Worm (Caenorhabditis elegans): Measurements from ENCODE around the gene nhr-40.

nhr-40 gene

DNA sequence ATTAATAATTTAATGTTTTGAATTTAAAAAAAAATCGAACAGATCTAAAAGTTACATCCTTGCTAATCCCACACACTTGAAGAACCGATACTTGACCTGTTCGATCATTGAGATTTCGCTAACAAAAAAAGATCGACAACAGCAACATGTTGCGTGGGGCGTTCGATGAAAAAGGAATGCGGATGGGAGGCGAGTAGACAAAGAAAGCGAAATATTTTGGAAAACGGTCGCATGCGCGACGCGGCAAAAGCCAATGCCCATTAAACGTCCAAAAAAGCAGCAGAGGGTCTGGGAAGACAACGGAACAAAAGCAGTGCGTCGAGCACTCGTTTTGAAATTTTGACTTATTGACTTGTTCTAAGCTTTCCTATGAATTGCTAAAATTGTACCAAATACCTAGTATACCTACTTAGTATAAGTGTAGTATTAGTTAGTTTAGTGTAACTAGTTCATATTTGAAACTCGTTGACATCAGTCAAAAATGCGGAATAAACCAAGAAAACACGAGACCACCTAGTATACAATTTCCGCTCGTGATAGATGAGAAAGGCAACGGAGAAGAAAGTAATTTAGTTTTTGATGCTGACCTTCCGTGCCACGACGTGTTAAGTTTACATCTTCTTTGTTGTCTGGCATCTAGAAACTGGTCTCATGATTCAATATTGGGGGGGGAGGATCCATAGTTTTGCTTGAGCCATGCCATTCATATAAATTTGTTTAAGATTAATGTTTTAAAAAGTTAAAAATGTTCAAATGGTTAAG lies 11.8 kb upstream of the nhr-40 start:
- TF ChIP-seq unc-62 (GFP tag; optimal IDR thresholded peaks at IDR 0.05): no peak

ce11 chrX:2583135-2583683 lies 10.6 kb upstream of the nhr-40 start:
- no peak for TF ChIP-seq unc-62 (GFP tag; optimal IDR thresholded peaks at IDR 0.05)

ce11 chrX:2585655-2586054 lies 8.1 kb upstream of the nhr-40 start, which contains the start of gene H01M10.2:
TSS of gene H01M10.2 (minus strand) at chrX:2585755.
- TF ChIP-seq unc-62 (GFP tag; optimal IDR thresholded peaks at IDR 0.05): no peak

DNA sequence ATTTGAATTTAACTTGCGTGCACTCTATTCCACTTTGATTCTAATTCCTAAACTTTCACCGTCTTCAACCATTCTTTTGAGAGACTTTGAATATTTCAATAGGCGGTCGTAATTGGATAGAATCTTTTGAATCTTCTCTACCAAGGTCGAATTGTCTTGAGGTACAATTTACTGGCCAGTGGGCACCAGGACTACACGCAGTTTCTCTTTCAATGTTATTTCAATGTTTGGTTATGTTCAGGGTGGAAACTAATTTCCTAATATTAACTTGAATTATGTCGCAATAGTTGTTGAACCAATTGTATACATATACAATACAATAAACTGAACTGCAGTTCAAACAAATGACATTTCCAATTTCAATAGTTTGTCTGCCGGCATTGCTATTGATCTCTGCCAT lies 5.8 kb upstream of the nhr-40 start:
- TF ChIP-seq unc-62 (GFP tag; optimal IDR thresholded peaks at IDR 0.05): no peak

- TF ChIP-seq unc-62 (GFP tag; optimal IDR thresholded peaks at IDR 0.05): no peak
Measured at ce11 chrX:2590023-2590422, 3.8 kb upstream of the nhr-40 start.

- no peak for TF ChIP-seq unc-62 (GFP tag; optimal IDR thresholded peaks at IDR 0.05)
Measured at ce11 chrX:2590777-2591176, 3.0 kb upstream of the nhr-40 start.

DNA sequence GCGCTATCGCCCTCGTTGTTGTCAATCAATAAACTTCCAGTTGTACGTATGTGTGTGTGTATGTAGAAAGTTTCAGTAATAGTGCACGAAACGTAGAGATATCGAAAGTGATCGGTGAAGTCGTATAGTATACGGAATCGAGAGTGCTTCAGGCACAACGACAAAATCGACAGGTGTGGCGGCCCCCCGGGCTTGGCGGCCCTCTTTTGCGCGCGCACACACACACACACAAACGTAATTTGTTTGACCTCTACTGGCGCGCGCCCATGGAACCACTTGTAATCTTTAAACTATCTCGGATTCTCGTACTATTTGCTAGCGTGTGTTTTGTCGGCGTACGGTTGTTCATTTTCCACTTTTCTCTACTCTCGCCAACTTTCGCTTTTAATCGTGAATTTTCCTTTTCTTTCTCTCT lies 2.2 kb upstream of the nhr-40 start:
- no peak for TF ChIP-seq unc-62 (GFP tag; optimal IDR thresholded peaks at IDR 0.05)

- no peak for TF ChIP-seq unc-62 (GFP tag; optimal IDR thresholded peaks at IDR 0.05)
Measured at ce11 chrX:2592670-2593280, 1.0 kb upstream of the nhr-40 start.

DNA sequence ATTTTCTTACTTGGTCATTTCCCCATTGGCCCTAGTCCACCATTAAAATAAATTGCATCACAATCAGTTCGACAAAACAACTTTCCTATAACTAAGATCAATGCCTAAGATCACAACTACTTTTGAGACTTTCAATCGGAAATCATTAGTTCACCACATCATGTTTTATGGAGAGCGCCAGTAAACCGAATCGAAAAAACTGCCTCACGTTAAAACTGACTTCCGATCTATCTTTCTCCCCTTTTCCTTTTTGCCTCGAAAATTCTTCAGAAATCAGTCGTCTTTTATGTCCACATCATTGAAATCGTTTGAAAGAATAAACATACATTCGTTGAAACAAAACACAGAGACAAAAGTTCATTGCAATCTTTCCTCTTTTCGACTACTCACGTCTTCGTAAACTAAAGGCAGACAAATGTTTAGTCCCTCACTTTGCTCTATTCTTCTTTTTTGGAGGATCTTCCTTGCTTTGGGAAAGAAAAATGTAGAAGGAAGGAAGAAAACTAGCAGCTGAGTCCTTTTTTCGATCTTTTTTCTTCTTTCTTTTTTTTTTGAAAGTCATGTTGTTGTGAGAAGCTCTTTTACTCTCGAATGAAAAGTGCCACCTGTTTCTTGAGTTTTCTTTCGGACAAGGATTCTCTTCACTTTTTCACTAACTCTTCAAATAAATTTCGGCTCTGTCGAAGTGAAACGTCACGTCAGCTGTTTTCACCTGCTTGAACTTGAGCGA lies 1.4 kb downstream of the nhr-40 start:
- TF ChIP-seq unc-62 (GFP tag; optimal IDR thresholded peaks at IDR 0.05): no peak

DNA sequence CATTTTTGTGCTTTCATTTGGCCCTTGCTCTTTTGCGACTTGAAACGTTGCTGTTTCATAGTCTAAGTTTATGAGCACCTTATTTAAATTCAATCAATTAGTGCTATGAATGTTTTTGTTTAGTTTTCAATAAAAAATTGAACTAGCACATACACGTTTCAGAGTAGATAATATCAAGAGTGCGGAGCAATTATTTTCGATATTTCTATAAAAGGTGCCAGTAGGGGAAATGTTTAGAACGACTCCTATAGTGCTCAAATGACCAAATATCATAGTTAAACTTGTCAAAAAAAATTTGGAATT lies 1.9 kb downstream of the nhr-40 start:
- TF ChIP-seq unc-62 (GFP tag; optimal IDR thresholded peaks at IDR 0.05): no peak

DNA sequence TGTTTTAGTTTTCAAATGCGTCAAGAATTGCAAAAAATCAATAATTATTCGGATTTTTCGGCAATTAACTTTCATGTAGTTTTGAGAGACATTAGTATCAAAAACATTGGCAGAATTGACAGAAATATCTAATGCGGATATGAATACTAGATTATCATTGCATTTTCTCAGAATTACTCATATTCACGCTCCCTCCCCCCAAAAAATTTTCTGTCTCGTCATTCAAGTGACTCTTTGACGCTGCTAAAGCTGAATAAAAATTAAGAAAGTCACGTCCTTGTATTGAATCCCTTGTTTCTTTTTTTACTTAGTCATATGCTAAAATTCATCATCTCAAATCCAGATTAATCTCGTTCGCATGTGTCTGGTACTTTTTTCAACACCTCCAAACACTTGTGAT lies 2.8 kb downstream of the nhr-40 start:
- TF ChIP-seq unc-62 (GFP tag; optimal IDR thresholded peaks at IDR 0.05): no peak

ce11 chrX:2598833-2599279 lies 5.1 kb downstream of the nhr-40 start:
- no peak for TF ChIP-seq unc-62 (GFP tag; optimal IDR thresholded peaks at IDR 0.05)

DNA sequence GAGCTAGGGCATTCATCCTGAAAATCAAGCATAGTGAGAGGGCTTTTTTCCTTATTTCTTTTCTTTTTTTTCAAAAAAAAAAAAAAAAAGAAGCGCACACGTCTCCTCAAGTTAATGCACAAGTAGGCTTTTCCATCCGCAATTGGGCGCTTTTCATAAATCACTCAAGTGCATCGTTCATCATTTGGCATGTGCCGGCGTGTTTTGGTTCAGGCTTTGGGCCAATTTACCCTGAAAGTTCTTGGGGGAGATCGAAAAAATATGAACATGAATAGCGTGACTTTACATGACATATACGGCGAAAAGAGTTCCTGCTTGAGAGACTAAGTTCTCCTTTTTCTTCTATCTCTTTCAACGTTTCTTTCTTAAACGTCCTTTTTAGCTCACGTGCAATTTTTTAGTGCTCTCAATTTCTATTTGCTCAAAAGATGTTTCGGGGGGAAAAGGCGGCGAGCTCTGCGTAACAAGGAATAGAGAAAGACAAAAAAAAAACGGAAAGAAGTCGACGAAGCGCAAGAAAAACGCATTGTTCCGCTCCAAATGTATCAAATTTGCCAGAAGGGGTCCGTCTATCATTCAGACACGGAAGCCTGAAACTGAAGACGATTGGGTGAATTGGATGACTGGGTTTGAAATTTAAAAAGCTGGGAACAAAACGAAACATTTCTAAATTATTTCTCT lies 7.4 kb downstream of the nhr-40 start:
- no peak for TF ChIP-seq unc-62 (GFP tag; optimal IDR thresholded peaks at IDR 0.05)

- no peak for TF ChIP-seq unc-62 (GFP tag; optimal IDR thresholded peaks at IDR 0.05)
Measured at ce11 chrX:2604358-2605016, 10.7 kb downstream of the nhr-40 start.

- no peak for TF ChIP-seq unc-62 (GFP tag; optimal IDR thresholded peaks at IDR 0.05)
Measured at ce11 chrX:2607522-2608278, 13.9 kb downstream of the nhr-40 start, which contains the start of gene T03G6.1. TSS of gene T03G6.1 (plus strand) at chrX:2608228.
